Fruit fly (Drosophila melanogaster) S2 (cell line): ENCODE measurements around the gene Imp.

Experiments
- CG8478 ChIP-seq: fragments of >200 bp; optimal IDR thresholded peaks from 2 replicates; lab custom pipeline; 2018
- CTCF ChIP-seq, 2 experiments: fragments of >200 bp; optimal IDR thresholded peaks; 2 replicates each; lab custom pipeline; 2018

dm6 chrX:10774957-10775682 is 49.0 kb downstream of the Imp start:
- TF ChIP-seq CG8478 = no peak
- TF ChIP-seq CTCF (optimal IDR thresholded peaks at IDR 0.05; lab: Kevin White, UChicago) = no peak
